Fruit fly (Drosophila melanogaster) whole organism, embryonic: Measurements from ENCODE around the gene CG16789.

ENCODE experiments used
- Aef1 ChIP-seq: fragments of 200-800 bp; sonication (Bioruptor generic); IDR thresholded peaks from 3 replicates; pipeline ENCODE4 v1.3.6; 2022; ENCODE audit warnings: missing biosample characterization, missing genetic modification characterization
- CG10366 ChIP-seq: fragments of 200-800 bp; sonication (Bioruptor generic); IDR thresholded peaks from 2 replicates; pipeline ENCODE4 v1.3.6; 2022; ENCODE audit warnings: missing biosample characterization, missing genetic modification characterization
- CG10462 ChIP-seq: fragments of 200-800 bp; sonication (Bioruptor generic); optimal IDR thresholded peaks from 2 replicates; lab custom pipeline; 2016; ENCODE audit warnings: missing biosample characterization, missing genetic modification characterization
- CG11504 ChIP-seq: fragments of 200-800 bp; sonication (Bioruptor generic); optimal IDR thresholded peaks from 3 replicates; lab custom pipeline; 2019; ENCODE audit warnings: missing biosample characterization, mild to moderate bottlenecking, missing genetic modification characterization, moderate library complexity
- CG11695 ChIP-seq: fragments of 200-800 bp; sonication (Bioruptor generic); IDR thresholded peaks from 3 replicates; pipeline ENCODE4 v1.3.6; 2022; ENCODE audit warnings: missing biosample characterization, missing genetic modification characterization
- CG12219 ChIP-seq: fragments of 200-800 bp; sonication (Bioruptor generic); optimal IDR thresholded peaks from 3 replicates; lab custom pipeline; 2018; ENCODE audit warnings: missing biosample characterization, mild to moderate bottlenecking, missing genetic modification characterization
- CG12299 ChIP-seq: fragments of 200-800 bp; sonication (Bioruptor generic); optimal IDR thresholded peaks from 2 replicates; lab custom pipeline; 2018; ENCODE audit warnings: missing biosample characterization, mild to moderate bottlenecking, missing genetic modification characterization
- CG13296 ChIP-seq: fragments of 200-800 bp; sonication (Bioruptor generic); optimal IDR thresholded peaks from 3 replicates; lab custom pipeline; 2018; ENCODE audit warnings: missing biosample characterization, mild to moderate bottlenecking, missing genetic modification characterization
- CG14710 ChIP-seq: fragments of 200-800 bp; sonication (Bioruptor generic); optimal IDR thresholded peaks from 3 replicates; lab custom pipeline; 2019; ENCODE audit warnings: missing biosample characterization, mild to moderate bottlenecking, missing genetic modification characterization, moderate library complexity
- CG1602 ChIP-seq: fragments of 200-800 bp; sonication (Bioruptor generic); optimal IDR thresholded peaks from 3 replicates; lab custom pipeline; 2016; ENCODE audit warnings: missing biosample characterization, missing genetic modification characterization
- CG16815 ChIP-seq: fragments of 200-800 bp; sonication (Bioruptor generic); optimal IDR thresholded peaks from 3 replicates; lab custom pipeline; 2017; ENCODE audit warnings: missing biosample characterization, mild to moderate bottlenecking, missing genetic modification characterization
- CG17612 ChIP-seq: fragments of 200-800 bp; sonication (Bioruptor generic); IDR thresholded peaks from 2 replicates; pipeline ENCODE4 v1.3.6; 2022; ENCODE audit warnings: missing biosample characterization, missing genetic modification characterization
- CG18599 ChIP-seq: fragments of 200-800 bp; sonication (Bioruptor generic); optimal IDR thresholded peaks from 3 replicates; lab custom pipeline; 2017; ENCODE audit warnings: missing biosample characterization, missing genetic modification characterization, mild to moderate bottlenecking, moderate library complexity, missing genetic modification reagents
- CG31365 ChIP-seq: fragments of 200-800 bp; sonication (Bioruptor generic); optimal IDR thresholded peaks from 2 replicates; lab custom pipeline; 2018; ENCODE audit warnings: missing biosample characterization, mild to moderate bottlenecking, missing genetic modification characterization
- CG4404 ChIP-seq: fragments of 200-800 bp; sonication (Bioruptor generic); IDR thresholded peaks from 2 replicates; pipeline ENCODE4 v1.3.6; 2022; ENCODE audit warnings: missing biosample characterization, missing genetic modification characterization
- CG4820 ChIP-seq: fragments of 200-800 bp; sonication (Bioruptor generic); optimal IDR thresholded peaks from 3 replicates; lab custom pipeline; 2016; ENCODE audit warnings: missing biosample characterization, missing genetic modification characterization
- CG6175 ChIP-seq: fragments of 200-800 bp; sonication (Bioruptor generic); IDR thresholded peaks from 3 replicates; pipeline ENCODE4 v1.3.6; 2022; ENCODE audit warnings: missing biosample characterization, missing genetic modification characterization
- CG6813 ChIP-seq: fragments of 200-800 bp; sonication (Bioruptor generic); optimal IDR thresholded peaks from 2 replicates; lab custom pipeline; 2017; ENCODE audit warnings: missing biosample characterization, missing genetic modification characterization, mild to moderate bottlenecking, moderate library complexity, missing genetic modification reagents
- CG6854 ChIP-seq: fragments of 200-800 bp; sonication (Bioruptor generic); optimal IDR thresholded peaks from 3 replicates; lab custom pipeline; 2017; ENCODE audit warnings: missing biosample characterization, mild to moderate bottlenecking, missing genetic modification characterization
- Dll ChIP-seq: fragments of 200-800 bp; sonication (Bioruptor generic); IDR thresholded peaks from 4 replicates; pipeline ENCODE4 v1.3.6; 2022; ENCODE audit warnings: missing biosample characterization, missing genetic modification characterization; ENCODE audit not compliant: partially characterized antibody
- Dp ChIP-seq: fragments of 200-800 bp; sonication (Bioruptor generic); optimal IDR thresholded peaks from 2 replicates; lab custom pipeline; 2018; ENCODE audit warnings: missing biosample characterization, mild to moderate bottlenecking, missing genetic modification characterization, moderate library complexity
- Gsc ChIP-seq: fragments of 200-800 bp; sonication (Bioruptor generic); IDR thresholded peaks from 2 replicates; pipeline ENCODE4 v1.3.6; 2022; ENCODE audit warnings: missing biosample characterization, missing genetic modification characterization
- HHEX ChIP-seq: fragments of 200-800 bp; sonication (Bioruptor generic); optimal IDR thresholded peaks from 3 replicates; lab custom pipeline; 2017; ENCODE audit warnings: missing biosample characterization, mild to moderate bottlenecking, missing genetic modification characterization, missing genetic modification reagents
- MESR4 ChIP-seq: fragments of 200-800 bp; sonication (Bioruptor generic); optimal IDR thresholded peaks from 2 replicates; lab custom pipeline; 2018; ENCODE audit warnings: missing biosample characterization, mild to moderate bottlenecking, missing genetic modification characterization, moderate library complexity
- Max ChIP-seq: fragments of 200-800 bp; sonication (Bioruptor generic); optimal IDR thresholded peaks from 2 replicates; lab custom pipeline; 2016; ENCODE audit warnings: missing biosample characterization, mild to moderate bottlenecking, missing genetic modification characterization
- Pdp1 ChIP-seq, 2 experiments: fragments of 200-800 bp; sonication (Bioruptor generic); optimal IDR thresholded peaks; 3 replicates each; lab custom pipeline; 2016; ENCODE audit warnings: missing biosample characterization in 2 of 2, missing genetic modification characterization in 2 of 2, mild to moderate bottlenecking in 1 of 2, moderate library complexity in 1 of 2
- Sry-δ ChIP-seq: fragments of 200-800 bp; sonication (Bioruptor generic); optimal IDR thresholded peaks from 2 replicates; lab custom pipeline; 2016; ENCODE audit warnings: missing biosample characterization, missing genetic modification characterization
- Tbp ChIP-seq: fragments of >200 bp; optimal IDR thresholded peaks from 2 replicates; lab custom pipeline; 2018; ENCODE audit warnings: missing biosample characterization, missing genetic modification characterization
- btn ChIP-seq: fragments of 200-800 bp; sonication (Bioruptor generic); optimal IDR thresholded peaks from 2 replicates; lab custom pipeline; 2016; ENCODE audit warnings: missing biosample characterization, missing genetic modification characterization
- cg ChIP-seq: fragments of 200-800 bp; sonication (Bioruptor generic); optimal IDR thresholded peaks from 3 replicates; lab custom pipeline; 2019; ENCODE audit warnings: missing biosample characterization, mild to moderate bottlenecking, missing genetic modification characterization, moderate library complexity
- cwo ChIP-seq: fragments of 200-800 bp; sonication (Bioruptor generic); optimal IDR thresholded peaks from 3 replicates; lab custom pipeline; 2017; ENCODE audit warnings: missing biosample characterization, missing genetic modification characterization, mild to moderate bottlenecking, moderate library complexity, missing genetic modification reagents
- dmrt99B ChIP-seq: fragments of 200-800 bp; sonication (Bioruptor generic); optimal IDR thresholded peaks from 2 replicates; lab custom pipeline; 2018; ENCODE audit warnings: missing biosample characterization, mild to moderate bottlenecking, missing genetic modification characterization, moderate library complexity
- dpn ChIP-seq, 2 experiments: fragments of 200-800 bp; sonication (Bioruptor generic); optimal IDR thresholded peaks; 3 replicates each; lab custom pipeline; 2016; ENCODE audit warnings: missing biosample characterization in 2 of 2, missing genetic modification characterization in 2 of 2
- ewg ChIP-seq: fragments of 200-800 bp; sonication (Bioruptor generic); optimal IDR thresholded peaks from 3 replicates; lab custom pipeline; 2017; ENCODE audit warnings: mild to moderate bottlenecking, missing biosample characterization, missing genetic modification reagents, missing genetic modification characterization
- fd3F ChIP-seq: fragments of 200-800 bp; sonication (Bioruptor generic); optimal IDR thresholded peaks from 2 replicates; lab custom pipeline; 2018; ENCODE audit warnings: missing biosample characterization, mild to moderate bottlenecking, missing genetic modification characterization, moderate library complexity
- fru ChIP-seq: fragments of >200 bp; optimal IDR thresholded peaks from 2 replicates; lab custom pipeline; 2017
- ftz-f1 ChIP-seq: fragments of 200-800 bp; sonication (Bioruptor generic); optimal IDR thresholded peaks from 2 replicates; lab custom pipeline; 2016; ENCODE audit warnings: missing biosample characterization, missing genetic modification characterization
- fu2 ChIP-seq: fragments of 200-800 bp; sonication (Bioruptor generic); optimal IDR thresholded peaks from 2 replicates; lab custom pipeline; 2016; ENCODE audit warnings: missing biosample characterization, missing genetic modification characterization
- gce ChIP-seq: fragments of 200-800 bp; sonication (Bioruptor generic); IDR thresholded peaks from 3 replicates; pipeline ENCODE4 v1.3.6; 2022; ENCODE audit warnings: missing biosample characterization, missing genetic modification characterization
- lmd ChIP-seq: fragments of 200-800 bp; sonication (Bioruptor generic); IDR thresholded peaks from 2 replicates; pipeline ENCODE4 v1.3.6; 2022; ENCODE audit warnings: missing biosample characterization, missing genetic modification characterization
- lola ChIP-seq, 3 experiments: fragments of >200 bp in 2 of 3; fragments of 200-800 bp in 1 of 3; sonication (Bioruptor generic) in 1 of 3; optimal IDR thresholded peaks; 2 replicates each; lab custom pipeline; 2017 to 2019; ENCODE audit warnings: missing biosample characterization in 3 of 3, missing genetic modification characterization in 3 of 3, mild to moderate bottlenecking in 1 of 3, moderate library complexity in 1 of 3
- pan ChIP-seq, 4 experiments: fragments of >200 bp in 3 of 4; fragments of 200-800 bp in 1 of 4; sonication (Bioruptor generic) in 1 of 4; optimal IDR thresholded peaks in 3 of 4; IDR thresholded peaks in 1 of 4; 2 replicates each; pipeline versions ENCODE4 v1.3.6 to Lab custom; 2017 to 2022; ENCODE audit warnings: missing biosample characterization in 2 of 4, missing genetic modification characterization in 2 of 4, mixed read lengths in 1 of 4
- pnt ChIP-seq: fragments of 200-800 bp; sonication (Bioruptor generic); optimal IDR thresholded peaks from 3 replicates; lab custom pipeline; 2016; ENCODE audit warnings: missing biosample characterization, missing genetic modification characterization
- row ChIP-seq: fragments of 200-800 bp; sonication (Bioruptor generic); IDR thresholded peaks from 3 replicates; pipeline ENCODE4 v1.3.6; 2022; ENCODE audit warnings: missing biosample characterization, missing genetic modification characterization
- sr ChIP-seq: fragments of 200-800 bp; sonication (Bioruptor generic); IDR thresholded peaks from 3 replicates; pipeline ENCODE4 v1.3.6; 2022; ENCODE audit warnings: missing biosample characterization, missing genetic modification characterization
- stc ChIP-seq: fragments of 200-800 bp; sonication (Bioruptor generic); IDR thresholded peaks from 2 replicates; pipeline ENCODE4 v1.3.6; 2022; ENCODE audit warnings: missing biosample characterization, missing genetic modification characterization
- zen ChIP-seq: fragments of 200-800 bp; sonication (Bioruptor generic); optimal IDR thresholded peaks from 3 replicates; lab custom pipeline; 2018; ENCODE audit warnings: missing biosample characterization, mild to moderate bottlenecking, missing genetic modification characterization, moderate library complexity

CG16789 gene

DNA sequence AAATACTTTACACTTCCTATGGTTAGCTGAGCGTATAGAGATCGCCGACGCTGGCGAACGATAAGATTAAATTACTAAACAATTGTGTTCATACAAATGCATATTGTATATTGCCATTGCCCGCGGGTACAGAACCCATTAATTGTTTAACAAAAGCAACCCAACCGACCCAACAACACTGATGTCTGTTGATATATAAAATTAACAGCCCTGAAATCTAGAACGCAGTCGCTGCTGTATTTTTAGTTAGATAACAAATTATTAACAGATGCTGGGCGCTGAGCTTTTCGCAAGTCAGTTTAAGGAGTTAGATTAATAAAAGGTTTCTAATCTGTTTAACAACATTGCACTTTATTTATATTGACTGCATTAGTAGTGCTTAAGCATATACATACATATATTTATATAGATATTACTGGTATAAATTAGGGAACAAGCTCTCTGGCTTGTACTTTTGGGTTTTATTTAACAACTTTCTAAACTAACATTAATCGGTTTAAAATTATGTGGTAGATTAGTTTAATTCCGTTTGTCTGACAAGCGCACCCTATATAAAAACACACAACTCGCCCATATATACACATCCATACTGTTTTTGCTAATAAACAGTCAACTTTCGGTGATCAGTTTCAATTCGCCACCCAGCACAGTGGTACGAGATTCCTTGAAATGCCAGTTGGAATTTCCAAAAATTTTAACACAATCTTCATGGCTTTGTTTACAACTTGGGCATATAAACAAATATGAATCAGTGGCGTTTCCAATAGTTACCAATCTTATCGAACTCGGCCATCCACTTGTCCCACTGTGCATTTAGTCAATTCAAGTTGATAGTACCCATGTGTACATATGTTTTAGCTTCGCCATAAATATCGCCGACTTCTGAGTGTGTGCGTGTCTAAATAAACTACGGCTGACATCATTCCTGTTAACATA, 37.8 kb upstream of the CG16789 start (continued):
- peak; percentile 93 for TF ChIP-seq cwo (GFP tag; lab: Kevin White, UChicago)
- TF ChIP-seq CG12219 (GFP tag; lab: Kevin White, UChicago), result peak; percentile 80
- peak; percentile 66 for TF ChIP-seq CG12299
- TF ChIP-seq fu2 (GFP tag; lab: Kevin White, UChicago), result peak; percentile 78
- no peak for TF ChIP-seq ewg (GFP tag; lab: Kevin White, UChicago)
- TF ChIP-seq Max (GFP tag; lab: Kevin White, UChicago), result peak; percentile 85
- peak; percentile 94 for TF ChIP-seq CG11695 (GFP tag; lab: Robert Waterston, UW)
- peak; percentile 58 for TF ChIP-seq Sry-δ (GFP tag; lab: Kevin White, UChicago)
- TF ChIP-seq CG13296 (GFP tag; lab: Kevin White, UChicago), result peak; percentile 88
- TF ChIP-seq Aef1, result peak; percentile 92
- peak; percentile 10 for TF ChIP-seq MESR4 (GFP tag; lab: Kevin White, UChicago)
- no peak for TF ChIP-seq Dp (GFP tag; lab: Kevin White, UChicago)
- no peak for TF ChIP-seq lola (GFP tag; optimal IDR thresholded peaks at IDR 0.05; lab: Kevin White, UChicago)
- TF ChIP-seq CG17612 (GFP tag; lab: Robert Waterston, UW), result peak; percentile 77
- TF ChIP-seq dmrt99B (tag; lab: Kevin White, UChicago), result no peak
- TF ChIP-seq CG6854, result peak; percentile 89
- peak; percentile 84 to 92 for TF ChIP-seq dpn (GFP tag; optimal IDR thresholded peaks at IDR 0.05; lab: Kevin White, UChicago)
- TF ChIP-seq sr (GFP tag; lab: Robert Waterston, UW), result peak; percentile 74; the same call in 1 of the 3 replicates
- TF ChIP-seq CG16815 (GFP tag; lab: Kevin White, UChicago), result peak; percentile 52
- peak; percentile 89 for TF ChIP-seq CG6813 (GFP tag; lab: Kevin White, UChicago)
- peak; percentile 90 for TF ChIP-seq CG6175 (GFP tag; lab: Robert Waterston, UW)
- peak; percentile 66 for TF ChIP-seq zen (tag; lab: Kevin White, UChicago)
- no peak for TF ChIP-seq Gsc
- peak; percentile 78 for TF ChIP-seq fd3F (GFP tag; lab: Kevin White, UChicago)
- TF ChIP-seq CG4820 (GFP tag; lab: Kevin White, UChicago), result peak; percentile 81
- peak; percentile 78 for TF ChIP-seq CG31365 (tag; lab: Kevin White, UChicago)
- peak; percentile 35 for TF ChIP-seq CG14710 (tag; lab: Kevin White, UChicago)
- TF ChIP-seq stc (GFP tag; lab: Robert Waterston, UW), result peak; percentile 90
- TF ChIP-seq ftz-f1 (GFP tag; lab: Kevin White, UChicago), result peak; percentile 65
- no peak for TF ChIP-seq fru (lab: Kevin White, UChicago)
- no peak for TF ChIP-seq pan (optimal IDR thresholded peaks at IDR 0.05; lab: Kevin White, UChicago)
- TF ChIP-seq pan (GFP tag; optimal IDR thresholded peaks at IDR 0.05 in 1 of 2, IDR thresholded peaks at IDR 0.05 in 1 of 2), result peak in 1 of 2 experiments; percentile 94
- TF ChIP-seq lmd (GFP tag; lab: Robert Waterston, UW), result peak; percentile 93
- peak; percentile 83 for TF ChIP-seq CG10366 (GFP tag; lab: Robert Waterston, UW)
- no peak for TF ChIP-seq Tbp
- TF ChIP-seq cg (GFP tag; lab: Kevin White, UChicago), result peak; percentile 5
- TF ChIP-seq CG11504 (tag; lab: Kevin White, UChicago), result no peak
- TF ChIP-seq btn (GFP tag; lab: Kevin White, UChicago), result peak; percentile 73
- TF ChIP-seq row, result peak; percentile 84
- TF ChIP-seq CG1602 (GFP tag; lab: Kevin White, UChicago), result peak; percentile 63
- TF ChIP-seq pnt (GFP tag; lab: Kevin White, UChicago), result peak; percentile 78
- TF ChIP-seq gce (GFP tag; lab: Robert Waterston, UW), result peak; percentile 82; the same call in 2 of the 3 replicates
- peak; percentile 93 for TF ChIP-seq HHEX (GFP tag; lab: Kevin White, UChicago)
- peak; percentile 87 to 93 for TF ChIP-seq Pdp1 (GFP tag; optimal IDR thresholded peaks at IDR 0.05; lab: Kevin White, UChicago)
- peak; percentile 70 for TF ChIP-seq CG4404
- TF ChIP-seq Dll (GFP tag; lab: Robert Waterston, UW), result no peak
- peak; percentile 5 for TF ChIP-seq CG10462 (GFP tag; lab: Kevin White, UChicago)
- TF ChIP-seq CG18599 (GFP tag; lab: Kevin White, UChicago), result peak; percentile 97
